Worm (Caenorhabditis elegans): Measurements from ENCODE around the gene Y55F3AM.11.
A peak's percentile ranks its signal among the peaks of the same experiment; 100 is the strongest.

Gene Y55F3AM.11

ce11 chrIV:1015430-1015829, 28.8 kb downstream of the Y55F3AM.11 start:
- TF ChIP-seq nhr-77 (tag; optimal IDR thresholded peaks at IDR 0.05) (no peak), R02D3.7 (tag; optimal IDR thresholded peaks at IDR 0.05) (no peak), sem-4 (tag; optimal IDR thresholded peaks at IDR 0.05) (no peak), unc-62 (GFP tag; optimal IDR thresholded peaks at IDR 0.05) (no peak)

DNA sequence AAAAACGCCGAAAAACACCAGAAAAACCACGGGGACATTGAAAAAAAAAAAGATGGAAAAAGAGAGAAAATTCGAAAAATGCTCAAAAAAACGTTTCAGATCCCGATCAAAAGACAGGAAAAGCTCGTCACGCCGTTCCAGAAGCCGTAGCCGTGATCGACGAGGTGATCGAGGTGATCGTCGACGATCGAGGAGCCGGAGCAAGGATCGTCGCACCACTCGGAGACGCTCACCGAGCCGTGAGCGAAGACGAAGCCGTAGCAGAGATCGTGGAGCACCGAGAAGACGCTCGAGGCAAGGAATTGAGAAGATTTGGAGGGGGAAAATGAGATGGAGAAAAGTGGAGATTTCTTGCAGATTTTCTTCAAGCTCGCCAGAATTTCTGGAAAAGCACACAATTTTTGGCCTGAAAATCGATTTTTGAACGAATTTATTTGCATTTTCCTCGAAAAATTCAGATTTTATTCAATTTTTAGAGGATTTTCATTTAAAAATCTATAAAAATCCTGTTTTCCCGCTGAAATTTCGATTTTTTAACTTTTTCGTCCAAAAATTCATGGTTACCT, 30.9 kb downstream of the Y55F3AM.11 start:
- TF ChIP-seq C34F6.9 (tag; optimal IDR thresholded peaks at IDR 0.05) (no peak), ztf-4 (tag; optimal IDR thresholded peaks at IDR 0.05) (no peak), ZK546.5 (tag; optimal IDR thresholded peaks at IDR 0.05) (no peak), R02D3.7 (tag; optimal IDR thresholded peaks at IDR 0.05) (no peak), blmp-1 (tag; optimal IDR thresholded peaks at IDR 0.05; ENCODE audit: insufficient read depth) (no peak), elt-1 (tag; optimal IDR thresholded peaks at IDR 0.05) (no peak), nhr-237 (tag; optimal IDR thresholded peaks at IDR 0.05) (no peak), elt-3 (tag; optimal IDR thresholded peaks at IDR 0.05) (no peak), lsy-2 (tag; optimal IDR thresholded peaks at IDR 0.05) (no peak), egl-27 (tag; optimal IDR thresholded peaks at IDR 0.05) (no peak), mab-5 (tag; optimal IDR thresholded peaks at IDR 0.05) (no peak), nhr-129 (tag; optimal IDR thresholded peaks at IDR 0.05) (no peak), snpc-4 (tag; optimal IDR thresholded peaks at IDR 0.05) (no peak), dmd-4 (tag; optimal IDR thresholded peaks at IDR 0.05) (no peak)

- TF ChIP-seq nhr-10 (tag; optimal IDR thresholded peaks at IDR 0.05), result no peak
- TF ChIP-seq zag-1 (tag; optimal IDR thresholded peaks at IDR 0.05), result no peak
- no peak for TF ChIP-seq R02D3.7 (tag; optimal IDR thresholded peaks at IDR 0.05)
- TF ChIP-seq alr-1 (tag; optimal IDR thresholded peaks at IDR 0.05), result no peak
- TF ChIP-seq C34F6.9 (tag; optimal IDR thresholded peaks at IDR 0.05), result peak; percentile 92
- TF ChIP-seq crh-2 (tag; optimal IDR thresholded peaks at IDR 0.05), result peak; percentile 84
- TF ChIP-seq mbf-1 (tag; optimal IDR thresholded peaks at IDR 0.05), result no peak
- peak; percentile 92 for TF ChIP-seq unc-55 (GFP tag; optimal IDR thresholded peaks at IDR 0.05)
- peak; percentile 87 for TF ChIP-seq lin-13 (GFP tag; optimal IDR thresholded peaks at IDR 0.05)
- TF ChIP-seq lsy-2 (tag; optimal IDR thresholded peaks at IDR 0.05), result peak; percentile 80 to 90
- no peak for TF ChIP-seq skn-1 (tag; optimal IDR thresholded peaks at IDR 0.05)
- TF ChIP-seq gmeb-1 (tag; optimal IDR thresholded peaks at IDR 0.05), result peak; percentile 82
- no peak for TF ChIP-seq nhr-237 (tag; optimal IDR thresholded peaks at IDR 0.05)
- no peak for TF ChIP-seq unc-39 (tag; optimal IDR thresholded peaks at IDR 0.05)
- TF ChIP-seq elt-1 (tag; optimal IDR thresholded peaks at IDR 0.05), result no peak
- peak; percentile 4 for TF ChIP-seq ceh-82 (tag; optimal IDR thresholded peaks at IDR 0.05)
- TF ChIP-seq lin-39 (tag; optimal IDR thresholded peaks at IDR 0.05), result no peak
- TF ChIP-seq snpc-4 (tag; optimal IDR thresholded peaks at IDR 0.05), result peak; percentile 52
- peak; percentile 68 for TF ChIP-seq nhr-25 (tag; optimal IDR thresholded peaks at IDR 0.05)
- TF ChIP-seq mdl-1 (tag; optimal IDR thresholded peaks at IDR 0.05), result peak in 1 of 2 experiments; percentile 59
- TF ChIP-seq nhr-77 (tag; optimal IDR thresholded peaks at IDR 0.05), result no peak
- TF ChIP-seq sma-3 (GFP tag; optimal IDR thresholded peaks at IDR 0.05), result peak; percentile 83
- no peak for TF ChIP-seq unc-62 (GFP tag; optimal IDR thresholded peaks at IDR 0.05)
- peak; percentile 59 for TF ChIP-seq ama-1 (optimal IDR thresholded peaks at IDR 0.05)
- TF ChIP-seq F13H6.1 (tag; optimal IDR thresholded peaks at IDR 0.05), result peak; percentile 76
- no peak for TF ChIP-seq ztf-11 (tag; optimal IDR thresholded peaks at IDR 0.05)
- peak; percentile 48 for TF ChIP-seq fos-1 (tag; optimal IDR thresholded peaks at IDR 0.05)
- peak; percentile 14 for TF ChIP-seq blmp-1 (tag; optimal IDR thresholded peaks at IDR 0.05; ENCODE audit: insufficient read depth)
- no peak for TF ChIP-seq nhr-11 (tag; optimal IDR thresholded peaks at IDR 0.05)
- TF ChIP-seq nhr-129 (tag; optimal IDR thresholded peaks at IDR 0.05), result peak; percentile 77
- TF ChIP-seq ceh-16 (tag; optimal IDR thresholded peaks at IDR 0.05), result peak; percentile 26
- no peak for TF ChIP-seq sma-9 (GFP tag; optimal IDR thresholded peaks at IDR 0.05)
- no peak for TF ChIP-seq sma-9 (tag; optimal IDR thresholded peaks at IDR 0.05)
- TF ChIP-seq ZK546.5 (tag; optimal IDR thresholded peaks at IDR 0.05), result peak; percentile 20
- TF ChIP-seq sem-4 (tag; optimal IDR thresholded peaks at IDR 0.05), result peak; percentile 8
- TF ChIP-seq ztf-4 (tag; optimal IDR thresholded peaks at IDR 0.05), result peak; percentile 20
- TF ChIP-seq nhr-12 (tag; optimal IDR thresholded peaks at IDR 0.05), result no peak
- peak; percentile 70 for TF ChIP-seq nhr-21 (tag; optimal IDR thresholded peaks at IDR 0.05)
- no peak for TF ChIP-seq nhr-23 (tag; optimal IDR thresholded peaks at IDR 0.05)
- no peak for TF ChIP-seq ztf-1 (GFP tag; conservative IDR thresholded peaks at IDR 0.05)
- no peak for TF ChIP-seq elt-3 (tag; optimal IDR thresholded peaks at IDR 0.05)
- TF ChIP-seq Y55F3AM.14 (GFP tag; optimal IDR thresholded peaks at IDR 0.05), result no peak
- TF ChIP-seq dmd-4 (tag; optimal IDR thresholded peaks at IDR 0.05), result no peak
- TF ChIP-seq nhr-6 (tag; optimal IDR thresholded peaks at IDR 0.05), result peak; percentile 28
- peak; percentile 43 for TF ChIP-seq egl-27 (tag; optimal IDR thresholded peaks at IDR 0.05)
- no peak for TF ChIP-seq aly-2 (tag; optimal IDR thresholded peaks at IDR 0.05)
- peak; percentile 5 for TF ChIP-seq mab-5 (tag; optimal IDR thresholded peaks at IDR 0.05)
- TF ChIP-seq lin-11 (tag; optimal IDR thresholded peaks at IDR 0.05), result peak; percentile 82
Observed at ce11 chrIV:1012447-1012846, 31.7 kb downstream of the Y55F3AM.11 start, which contains the start of gene rbm-39. rbm-39 (plus strand) TSS chrIV:1012624.
